Worm (Caenorhabditis elegans) whole organism, late embryonic: ENCODE data around the gene Y66D12A.3.

Source experiments
- C38D4.7 ChIP-seq: fragments of 200-800 bp; sonication (Bioruptor generic); optimal IDR thresholded peaks from 2 replicates; lab custom pipeline; 2018; ENCODE audit warnings: mild to moderate bottlenecking, missing genetic modification characterization, moderate library complexity, missing compliant biosample characterization
- ama-1 ChIP-seq: fragments of 150-350 bp; optimal IDR thresholded peaks from 2 replicates; lab custom pipeline; 2014
- ceh-24 ChIP-seq: sonication (generic microtip); optimal IDR thresholded peaks from 2 replicates; lab custom pipeline; 2016; ENCODE audit warnings: mild to moderate bottlenecking, missing genetic modification characterization, missing compliant biosample characterization
- elt-2 ChIP-seq: sonication (generic microtip); optimal IDR thresholded peaks from 2 replicates; lab custom pipeline; 2016; ENCODE audit warnings: missing genetic modification reagents, missing genetic modification characterization, missing compliant biosample characterization
- hlh-15 ChIP-seq: sonication (generic microtip); optimal IDR thresholded peaks from 2 replicates; lab custom pipeline; 2016; ENCODE audit warnings: missing genetic modification characterization, missing compliant biosample characterization
- madf-2 ChIP-seq: sonication (generic microtip); optimal IDR thresholded peaks from 2 replicates; lab custom pipeline; 2017; ENCODE audit warnings: missing genetic modification characterization, missing compliant biosample characterization
- pha-2 ChIP-seq: sonication (generic microtip); optimal IDR thresholded peaks from 2 replicates; lab custom pipeline; 2017; ENCODE audit warnings: mild to moderate bottlenecking, missing genetic modification characterization, missing compliant biosample characterization
- pha-4 ChIP-seq: fragments of 150-350 bp; optimal IDR thresholded peaks from 2 replicates; lab custom pipeline; 2018; ENCODE audit warnings: missing biosample characterization, missing genetic modification reagents, missing genetic modification characterization
- unc-86 ChIP-seq: sonication (generic microtip); optimal IDR thresholded peaks from 2 replicates; lab custom pipeline; 2016; ENCODE audit warnings: missing genetic modification characterization, missing compliant biosample characterization
- ztf-16 ChIP-seq: sonication (generic microtip); optimal IDR thresholded peaks from 2 replicates; lab custom pipeline; 2017; ENCODE audit warnings: missing genetic modification characterization, missing compliant biosample characterization

ce11 chrIII:11558251-11558650, 30.8 kb upstream of the Y66D12A.3 start:
- TF ChIP-seq C38D4.7 (no peak), ama-1 (lab: Kevin White, UChicago) (no peak), unc-86 (tag; lab: Kevin White, UChicago) (no peak), ceh-24 (tag; lab: Kevin White, UChicago) (no peak), elt-2 (tag; lab: Kevin White, UChicago) (no peak), pha-4 (tag; lab: Kevin White, UChicago) (no peak), hlh-15 (tag; lab: Kevin White, UChicago) (no peak), ztf-16 (tag; lab: Kevin White, UChicago) (no peak), madf-2 (tag; lab: Kevin White, UChicago) (no peak), pha-2 (tag; lab: Kevin White, UChicago) (no peak)
